Worm (Caenorhabditis elegans): ENCODE results near the gene glt-6.

DNA sequence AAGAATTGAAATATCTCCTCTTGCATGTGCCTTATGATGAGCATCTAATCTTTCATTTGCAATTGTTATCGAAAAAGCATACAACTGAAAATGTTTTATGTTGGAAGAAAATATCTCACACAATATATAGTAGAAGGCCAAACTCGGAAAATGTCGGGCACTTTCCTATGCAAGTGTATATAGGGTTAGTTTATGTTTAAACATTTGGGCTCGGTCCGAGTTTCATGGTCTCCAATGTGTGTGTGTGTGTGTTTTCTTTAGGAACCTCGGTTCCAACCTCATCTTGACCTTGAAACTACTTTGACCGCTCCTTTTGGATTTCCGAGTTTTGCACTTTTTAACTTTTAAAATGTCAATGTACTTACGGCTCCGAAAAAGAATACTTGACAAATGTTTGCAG is 4.1 kb upstream of the glt-6 start:
- TF ChIP-seq fkh-2 (tag; optimal IDR thresholded peaks at IDR 0.05) (no peak), ceh-28 (tag; optimal IDR thresholded peaks at IDR 0.05) (no peak), unc-39 (tag; optimal IDR thresholded peaks at IDR 0.05) (no peak), nhr-237 (tag; optimal IDR thresholded peaks at IDR 0.05) (no peak), snpc-4 (tag; optimal IDR thresholded peaks at IDR 0.05) (peak; percentile 63), lin-15B (tag; optimal IDR thresholded peaks at IDR 0.05) (no peak), fos-1 (tag; optimal IDR thresholded peaks at IDR 0.05) (no peak), daf-12 (tag; optimal IDR thresholded peaks at IDR 0.05) (no peak), jun-1 (tag; optimal IDR thresholded peaks at IDR 0.05) (no peak), ztf-4 (tag; optimal IDR thresholded peaks at IDR 0.05) (no peak), ZK546.5 (tag; optimal IDR thresholded peaks at IDR 0.05) (no peak), elt-1 (tag; optimal IDR thresholded peaks at IDR 0.05) (no peak), nfya-1 (tag; optimal IDR thresholded peaks at IDR 0.05; ENCODE audit: insufficient read depth) (no peak)

All from whole organism, L3 larva.